Worm (Caenorhabditis elegans) whole organism, mixed stage, embryonic: ENCODE measurements around the gene C17C3.11.

Experiments
- drap-1 ChIP-seq: fragments of 200-800 bp; sonication (Bioruptor generic); optimal IDR thresholded peaks from 3 replicates; lab custom pipeline; 2018; ENCODE audit warnings: mild to moderate bottlenecking, missing genetic modification characterization, missing compliant biosample characterization
- elt-3 ChIP-seq: fragments of 150-350 bp; optimal IDR thresholded peaks from 2 replicates; lab custom pipeline; 2014; ENCODE audit warnings: missing biosample characterization, missing genetic modification characterization
- lin-32 ChIP-seq: fragments of 200-800 bp; sonication (Bioruptor generic); optimal IDR thresholded peaks from 2 replicates; lab custom pipeline; 2018; ENCODE audit warnings: mild to moderate bottlenecking, missing genetic modification characterization, missing compliant biosample characterization
- mls-2 ChIP-seq: sonication (generic microtip); optimal IDR thresholded peaks from 2 replicates; lab custom pipeline; 2016; ENCODE audit warnings: mild to moderate bottlenecking, missing genetic modification characterization, moderate library complexity, missing compliant biosample characterization
- nhr-237 ChIP-seq: fragments of 150-350 bp; optimal IDR thresholded peaks from 2 replicates; lab custom pipeline; 2014; ENCODE audit warnings: missing biosample characterization, missing genetic modification characterization
- unc-39 ChIP-seq: fragments of 150-350 bp; optimal IDR thresholded peaks from 2 replicates; lab custom pipeline; 2014; ENCODE audit warnings: missing biosample characterization, missing genetic modification characterization
- unc-62 ChIP-seq: fragments of 150-350 bp; optimal IDR thresholded peaks from 2 replicates; lab custom pipeline; 2014; ENCODE audit warnings: missing biosample characterization, missing genetic modification reagents, missing genetic modification characterization

ce11 chrII:5587794-5588193 is 50.2 kb downstream of the C17C3.11 start:
- TF ChIP-seq unc-62 (no peak), unc-39 (tag; lab: Kevin White, UChicago) (no peak), lin-32 (GFP tag; lab: Kevin White, UChicago) (no peak), drap-1 (GFP tag; lab: Kevin White, UChicago) (no peak), elt-3 (no peak), nhr-237 (tag; lab: Kevin White, UChicago) (no peak), mls-2 (tag; lab: Kevin White, UChicago) (no peak)
